Fruit fly (Drosophila melanogaster): ENCODE measurements around the gene colt.

DNA sequence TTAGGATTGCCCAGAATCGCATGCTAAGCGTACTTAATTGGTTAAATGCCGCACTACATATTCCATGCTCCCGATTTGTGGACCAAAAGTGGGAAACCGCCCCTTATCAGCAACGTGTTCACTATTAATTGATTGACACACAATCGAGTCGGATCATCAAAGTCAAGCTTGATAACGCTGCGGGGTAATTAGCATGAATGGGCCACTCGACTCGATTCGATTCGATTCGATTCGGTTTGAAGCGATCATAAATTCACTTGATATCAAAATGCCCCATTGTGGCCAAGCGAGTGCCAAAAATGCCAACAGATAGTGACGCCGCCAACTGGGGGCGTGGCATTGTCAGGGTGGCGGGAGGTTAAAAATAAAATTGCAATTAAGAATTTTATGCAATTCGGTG is 37.7 kb upstream of the colt start:
- TF ChIP-seq CG42726 (GFP tag; IDR thresholded peaks at IDR 0.05; ENCODE audit: partially characterized antibody) (no peak), CG6813 (GFP tag; optimal IDR thresholded peaks at IDR 0.05) (no peak), sr (GFP tag; IDR thresholded peaks at IDR 0.05) (no peak), PHDP (tag; optimal IDR thresholded peaks at IDR 0.05) (no peak), pum (GFP tag; optimal IDR thresholded peaks at IDR 0.05) (no peak)
